Fruit fly (Drosophila melanogaster): ENCODE data around the gene Eig71Eb.

DNA sequence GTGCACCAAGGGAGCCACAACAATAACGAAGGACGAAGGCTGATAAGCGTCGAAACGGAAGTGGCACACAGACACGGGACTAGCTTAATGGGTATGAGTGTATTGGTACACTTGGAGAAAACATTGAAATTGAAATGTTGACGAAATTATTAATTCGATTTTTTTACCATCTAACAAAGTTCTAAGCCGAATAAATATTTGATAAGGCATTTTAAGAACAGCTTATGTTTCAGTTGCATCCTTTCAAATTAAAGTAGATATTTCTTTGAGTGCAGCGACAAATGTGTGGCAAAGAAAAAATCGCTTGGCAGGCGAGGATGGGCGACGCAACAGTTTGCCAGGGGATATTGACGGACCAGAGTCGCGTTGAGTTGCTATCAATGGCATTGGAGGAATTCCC is 9.8 kb upstream of the Eig71Eb start:
- no peak for TF ChIP-seq CG18476 (GFP tag; optimal IDR thresholded peaks at IDR 0.05)
- no peak for TF ChIP-seq CG15514 (GFP tag; optimal IDR thresholded peaks at IDR 0.05)
- TF ChIP-seq CG15073 (GFP tag; optimal IDR thresholded peaks at IDR 0.05): no peak
- no peak for TF ChIP-seq CG12299 (tag; optimal IDR thresholded peaks at IDR 0.05)
- no peak for TF ChIP-seq Hmx (GFP tag; optimal IDR thresholded peaks at IDR 0.05)
- TF ChIP-seq Rfx (GFP tag; IDR thresholded peaks at IDR 0.05): no peak
- no peak for TF ChIP-seq Hey (tag; optimal IDR thresholded peaks at IDR 0.05)
- TF ChIP-seq fd102C (GFP tag; optimal IDR thresholded peaks at IDR 0.05): peak; percentile 21
- no peak for TF ChIP-seq CG2202 (tag; optimal IDR thresholded peaks at IDR 0.05)
- no peak for TF ChIP-seq al (GFP tag; IDR thresholded peaks at IDR 0.05)
- no peak for TF ChIP-seq CG32532 (GFP tag; IDR thresholded peaks at IDR 0.05)

Data from whole organism, embryonic.